Worm (Caenorhabditis elegans) whole organism, L4 larva: ENCODE data around the gene srx-86.

Source experiments
- egl-43 ChIP-seq: fragments of 200-800 bp; sonication (Bioruptor generic); IDR thresholded peaks from 2 replicates; pipeline ENCODE4 v1.3.6; 2022; ENCODE audit warnings: missing genetic modification reagents, missing genetic modification characterization, missing compliant biosample characterization
- lsy-2 ChIP-seq, 2 experiments: fragments of 150-350 bp in 1 of 2; sonication (generic microtip) in 1 of 2; optimal IDR thresholded peaks; 2 replicates each; lab custom pipeline; 2014 to 2017; ENCODE audit warnings: missing biosample characterization in 2 of 2, missing genetic modification characterization in 2 of 2
- nhr-11 ChIP-seq: fragments of 150-350 bp; optimal IDR thresholded peaks from 2 replicates; lab custom pipeline; 2014; ENCODE audit warnings: missing biosample characterization, missing genetic modification characterization
- nhr-237 ChIP-seq: sonication (generic microtip); optimal IDR thresholded peaks from 2 replicates; lab custom pipeline; 2017; ENCODE audit warnings: missing biosample characterization, missing genetic modification characterization
- nhr-6 ChIP-seq: fragments of 150-350 bp; optimal IDR thresholded peaks from 2 replicates; lab custom pipeline; 2014; ENCODE audit warnings: missing biosample characterization, missing genetic modification characterization
- zag-1 ChIP-seq: fragments of 150-350 bp; optimal IDR thresholded peaks from 2 replicates; lab custom pipeline; 2014; ENCODE audit warnings: missing biosample characterization, missing genetic modification characterization
- zfp-2 ChIP-seq: sonication (generic microtip); optimal IDR thresholded peaks from 2 replicates; lab custom pipeline; 2016; ENCODE audit warnings: mild to moderate bottlenecking, missing genetic modification characterization, missing compliant biosample characterization

DNA sequence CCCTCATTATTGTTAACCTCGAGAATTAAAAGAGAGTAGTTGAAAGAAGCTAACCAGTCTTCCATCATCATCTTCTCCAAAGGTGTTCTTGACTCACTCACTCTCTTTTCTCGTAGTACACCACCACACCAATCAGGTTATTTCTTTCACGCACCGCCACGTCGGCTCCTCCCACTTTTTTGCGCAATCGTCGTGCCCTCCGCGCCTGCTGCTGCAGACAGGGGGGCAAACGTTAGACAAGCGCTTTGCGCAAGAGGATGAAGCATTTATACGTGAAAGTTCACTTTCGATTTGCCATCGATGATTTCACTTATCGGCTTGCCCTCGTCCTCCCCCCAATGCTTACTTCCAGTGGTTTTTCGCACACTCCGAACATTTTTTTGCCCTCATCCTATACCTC lies 37.4 kb upstream of the srx-86 start:
- TF ChIP-seq egl-43 (GFP tag; lab: Robert Waterston, UW) (0 out of 2 replicates have a peak, but pooled peaks have one; percentile 39), nhr-237 (no peak), nhr-6 (tag; lab: Kevin White, UChicago) (no peak), zag-1 (no peak), nhr-11 (tag; lab: Kevin White, UChicago) (no peak), lsy-2 (tag; optimal IDR thresholded peaks at IDR 0.05; lab: Kevin White, UChicago) (no peak), zfp-2 (tag; lab: Kevin White, UChicago) (no peak)
